Fruit fly (Drosophila melanogaster) whole organism, embryonic: ENCODE results near the gene Charon.
A peak's percentile ranks its signal among the peaks of the same experiment; 100 is the strongest.

ENCODE experiments used
- CG10267 ChIP-seq: fragments of 200-800 bp; sonication (Bioruptor generic); optimal IDR thresholded peaks from 2 replicates; lab custom pipeline; 2018; ENCODE audit warnings: missing biosample characterization, mild to moderate bottlenecking, missing genetic modification characterization, moderate library complexity
- CG11247 ChIP-seq: fragments of 200-800 bp; sonication (Bioruptor generic); IDR thresholded peaks from 2 replicates; pipeline ENCODE4 v1.3.6; 2022; ENCODE audit warnings: missing biosample characterization, missing genetic modification characterization
- CG13296 ChIP-seq: fragments of 200-800 bp; sonication (Bioruptor generic); optimal IDR thresholded peaks from 3 replicates; lab custom pipeline; 2018; ENCODE audit warnings: missing biosample characterization, mild to moderate bottlenecking, missing genetic modification characterization
- CG1603 ChIP-seq: fragments of 200-800 bp; sonication (Bioruptor generic); optimal IDR thresholded peaks from 2 replicates; lab custom pipeline; 2019; ENCODE audit warnings: missing biosample characterization, mild to moderate bottlenecking, missing genetic modification characterization, moderate library complexity
- CG17359 ChIP-seq: fragments of 200-800 bp; sonication (Bioruptor generic); optimal IDR thresholded peaks from 3 replicates; lab custom pipeline; 2018; ENCODE audit warnings: missing biosample characterization, mild to moderate bottlenecking, missing genetic modification characterization, moderate library complexity
- CG18476 ChIP-seq: fragments of 200-800 bp; sonication (Bioruptor generic); optimal IDR thresholded peaks from 2 replicates; lab custom pipeline; 2016; ENCODE audit warnings: missing biosample characterization, mild to moderate bottlenecking, missing genetic modification characterization
- CG2120 ChIP-seq: fragments of 200-800 bp; sonication (Bioruptor generic); optimal IDR thresholded peaks from 3 replicates; lab custom pipeline; 2016; ENCODE audit warnings: missing biosample characterization, missing genetic modification characterization
- CG3281 ChIP-seq: fragments of 200-800 bp; sonication (Bioruptor generic); optimal IDR thresholded peaks from 3 replicates; lab custom pipeline; 2017; ENCODE audit warnings: missing biosample characterization, mild to moderate bottlenecking, missing genetic modification characterization
- CG34376 ChIP-seq: fragments of 200-800 bp; sonication (Bioruptor generic); optimal IDR thresholded peaks from 2 replicates; lab custom pipeline; 2018; ENCODE audit warnings: missing biosample characterization, mild to moderate bottlenecking, missing genetic modification characterization
- CG5245 ChIP-seq: fragments of 200-800 bp; sonication (Bioruptor generic); optimal IDR thresholded peaks from 3 replicates; lab custom pipeline; 2016; ENCODE audit warnings: missing biosample characterization, missing genetic modification characterization
- CG6254 ChIP-seq: fragments of 200-800 bp; sonication (Bioruptor generic); optimal IDR thresholded peaks from 3 replicates; lab custom pipeline; 2017; ENCODE audit warnings: mild to moderate bottlenecking, missing biosample characterization, missing genetic modification reagents, missing genetic modification characterization
- CG6683 ChIP-seq: fragments of 200-800 bp; sonication (Bioruptor generic); optimal IDR thresholded peaks from 2 replicates; lab custom pipeline; 2017; ENCODE audit warnings: missing biosample characterization, mild to moderate bottlenecking, missing genetic modification characterization, missing genetic modification reagents
- CG6689 ChIP-seq: fragments of 200-800 bp; sonication (Bioruptor generic); IDR thresholded peaks from 2 replicates; pipeline ENCODE4 v1.3.6; 2022; ENCODE audit warnings: missing biosample characterization, missing genetic modification characterization
- CG7372 ChIP-seq: fragments of 200-800 bp; sonication (Bioruptor generic); IDR thresholded peaks from 2 replicates; pipeline ENCODE4 v1.3.6; 2022; ENCODE audit warnings: missing biosample characterization, missing genetic modification characterization
- CG7928 ChIP-seq: fragments of 200-800 bp; sonication (Bioruptor generic); optimal IDR thresholded peaks from 2 replicates; lab custom pipeline; 2017; ENCODE audit warnings: missing biosample characterization, mild to moderate bottlenecking, missing genetic modification characterization
- CG8089 ChIP-seq: fragments of 200-800 bp; sonication (Bioruptor generic); optimal IDR thresholded peaks from 3 replicates; lab custom pipeline; 2016; ENCODE audit warnings: missing biosample characterization, missing genetic modification characterization
- CG8281 ChIP-seq: fragments of 200-800 bp; sonication (Bioruptor generic); optimal IDR thresholded peaks from 2 replicates; lab custom pipeline; 2018; ENCODE audit warnings: missing biosample characterization, mild to moderate bottlenecking, missing genetic modification characterization, moderate library complexity
- Dfd ChIP-seq, 2 experiments: fragments of >200 bp; optimal IDR thresholded peaks; 2 replicates each; lab custom pipeline; 2017; ENCODE audit warnings: missing biosample characterization in 2 of 2, missing genetic modification characterization in 2 of 2
- Doc2 ChIP-seq: fragments of 200-800 bp; sonication (Bioruptor generic); IDR thresholded peaks from 2 replicates; pipeline ENCODE4 v1.3.6; 2022; ENCODE audit warnings: missing biosample characterization, missing genetic modification characterization
- Drgx ChIP-seq: fragments of 200-800 bp; sonication (Bioruptor generic); IDR thresholded peaks from 2 replicates; pipeline ENCODE4 v1.3.6; 2022; ENCODE audit warnings: missing biosample characterization, missing genetic modification characterization
- Ets65A ChIP-seq: fragments of 200-800 bp; sonication (Bioruptor generic); peaks from one replicate; lab custom pipeline; 2016; ENCODE audit warnings: missing biosample characterization, missing genetic modification characterization
- Gsc ChIP-seq: fragments of 200-800 bp; sonication (Bioruptor generic); IDR thresholded peaks from 2 replicates; pipeline ENCODE4 v1.3.6; 2022; ENCODE audit warnings: missing biosample characterization, missing genetic modification characterization
- HHEX ChIP-seq: fragments of 200-800 bp; sonication (Bioruptor generic); optimal IDR thresholded peaks from 3 replicates; lab custom pipeline; 2017; ENCODE audit warnings: missing biosample characterization, mild to moderate bottlenecking, missing genetic modification characterization, missing genetic modification reagents
- Hsf ChIP-seq: fragments of 200-800 bp; sonication (Bioruptor generic); optimal IDR thresholded peaks from 3 replicates; lab custom pipeline; 2016; ENCODE audit warnings: missing biosample characterization, missing genetic modification characterization
- Lhr ChIP-seq: fragments of 200-800 bp; sonication (Bioruptor generic); optimal IDR thresholded peaks from 3 replicates; lab custom pipeline; 2017; ENCODE audit warnings: mild to moderate bottlenecking, missing biosample characterization, missing genetic modification reagents, missing genetic modification characterization
- MTF-1 ChIP-seq: fragments of 200-800 bp; sonication (Bioruptor generic); optimal IDR thresholded peaks from 2 replicates; lab custom pipeline; 2018; ENCODE audit warnings: missing biosample characterization, mild to moderate bottlenecking, missing genetic modification characterization, borderline replicate concordance
- Nf-YB ChIP-seq: fragments of 200-800 bp; sonication (Bioruptor generic); optimal IDR thresholded peaks from 3 replicates; lab custom pipeline; 2019; ENCODE audit warnings: missing biosample characterization, mild to moderate bottlenecking, missing genetic modification characterization, moderate library complexity
- Oli ChIP-seq: fragments of 200-800 bp; sonication (Bioruptor generic); optimal IDR thresholded peaks from 2 replicates; lab custom pipeline; 2018; ENCODE audit warnings: missing biosample characterization, mild to moderate bottlenecking, missing genetic modification characterization, moderate library complexity
- Optix ChIP-seq: fragments of 200-800 bp; sonication (Bioruptor generic); IDR thresholded peaks from 3 replicates; pipeline ENCODE4 v1.3.6; 2022; ENCODE audit warnings: missing biosample characterization, missing genetic modification characterization
- Scr ChIP-seq: fragments of 200-800 bp; sonication (Bioruptor generic); IDR thresholded peaks from 2 replicates; pipeline ENCODE4 v1.3.6; 2022; ENCODE audit warnings: missing biosample characterization, missing genetic modification characterization; ENCODE audit not compliant: partially characterized antibody
- Sox102F ChIP-seq: fragments of 200-800 bp; sonication (Bioruptor generic); optimal IDR thresholded peaks from 2 replicates; lab custom pipeline; 2018; ENCODE audit warnings: missing biosample characterization, mild to moderate bottlenecking, missing genetic modification characterization, moderate library complexity
- Trl ChIP-seq, 3 experiments: fragments of >200 bp in 2 of 3; fragments of 200-800 bp in 1 of 3; sonication (Bioruptor generic) in 1 of 3; optimal IDR thresholded peaks; 2 replicates in 1 of 3; 3 replicates in 2 of 3; lab custom pipeline; 2016 to 2017; ENCODE audit warnings: missing biosample characterization in 1 of 3, missing genetic modification characterization in 1 of 3
- Vsx1 ChIP-seq: fragments of 200-800 bp; sonication (Bioruptor generic); optimal IDR thresholded peaks from 2 replicates; lab custom pipeline; 2017; ENCODE audit warnings: missing biosample characterization, mild to moderate bottlenecking, missing genetic modification characterization, missing genetic modification reagents
- ash1 ChIP-seq: fragments of 200-800 bp; sonication (Bioruptor generic); optimal IDR thresholded peaks from 2 replicates; lab custom pipeline; 2018; ENCODE audit warnings: missing biosample characterization, mild to moderate bottlenecking, missing genetic modification characterization
- az2 ChIP-seq: fragments of 200-800 bp; sonication (Bioruptor generic); optimal IDR thresholded peaks from 3 replicates; lab custom pipeline; 2016; ENCODE audit warnings: missing biosample characterization, missing genetic modification characterization
- btn ChIP-seq: fragments of 200-800 bp; sonication (Bioruptor generic); optimal IDR thresholded peaks from 2 replicates; lab custom pipeline; 2016; ENCODE audit warnings: missing biosample characterization, missing genetic modification characterization
- chm ChIP-seq: fragments of 200-800 bp; sonication (Bioruptor generic); IDR thresholded peaks from 2 replicates; pipeline ENCODE4 v1.3.6; 2022; ENCODE audit warnings: missing biosample characterization, missing genetic modification characterization
- ewg ChIP-seq: fragments of 200-800 bp; sonication (Bioruptor generic); optimal IDR thresholded peaks from 3 replicates; lab custom pipeline; 2017; ENCODE audit warnings: mild to moderate bottlenecking, missing biosample characterization, missing genetic modification reagents, missing genetic modification characterization
- hth ChIP-seq: fragments of >200 bp; optimal IDR thresholded peaks from 2 replicates; lab custom pipeline; 2017; ENCODE audit warnings: inconsistent platforms
- nau ChIP-seq: fragments of 200-800 bp; sonication (Bioruptor generic); optimal IDR thresholded peaks from 3 replicates; lab custom pipeline; 2017; ENCODE audit warnings: missing biosample characterization, mild to moderate bottlenecking, missing genetic modification characterization, missing genetic modification reagents
- nom ChIP-seq: fragments of 200-800 bp; sonication (Bioruptor generic); optimal IDR thresholded peaks from 2 replicates; lab custom pipeline; 2017; ENCODE audit warnings: missing biosample characterization, missing genetic modification characterization, mild to moderate bottlenecking, moderate library complexity, missing genetic modification reagents
- p53 ChIP-seq: fragments of 200-800 bp; sonication (Bioruptor generic); optimal IDR thresholded peaks from 2 replicates; lab custom pipeline; 2016; ENCODE audit warnings: missing biosample characterization, missing genetic modification characterization
- phol ChIP-seq: fragments of 200-800 bp; sonication (Bioruptor generic); optimal IDR thresholded peaks from 3 replicates; lab custom pipeline; 2018; ENCODE audit warnings: missing biosample characterization, mild to moderate bottlenecking, missing genetic modification characterization, moderate library complexity
- salm ChIP-seq: fragments of 200-800 bp; sonication (Bioruptor generic); optimal IDR thresholded peaks from 2 replicates; lab custom pipeline; 2018; ENCODE audit warnings: missing biosample characterization, mild to moderate bottlenecking, missing genetic modification characterization
- scrt ChIP-seq: fragments of 200-800 bp; sonication (Bioruptor generic); optimal IDR thresholded peaks from 2 replicates; lab custom pipeline; 2018; ENCODE audit warnings: missing biosample characterization, mild to moderate bottlenecking, missing genetic modification characterization, moderate library complexity
- tna ChIP-seq: fragments of 200-800 bp; sonication (Bioruptor generic); IDR thresholded peaks from 2 replicates; pipeline ENCODE4 v1.3.6; 2022; ENCODE audit warnings: missing biosample characterization, missing genetic modification characterization; ENCODE audit not compliant: partially characterized antibody
- twi ChIP-seq: fragments of 200-800 bp; optimal IDR thresholded peaks from 2 replicates; lab custom pipeline; 2019; ENCODE audit warnings: missing biosample characterization, mild to moderate bottlenecking, missing genetic modification characterization, moderate library complexity
- wek ChIP-seq: fragments of 200-800 bp; sonication (Bioruptor generic); optimal IDR thresholded peaks from 3 replicates; lab custom pipeline; 2018; ENCODE audit warnings: missing biosample characterization, mild to moderate bottlenecking, missing genetic modification characterization, moderate library complexity
- zen ChIP-seq: fragments of 200-800 bp; sonication (Bioruptor generic); optimal IDR thresholded peaks from 3 replicates; lab custom pipeline; 2018; ENCODE audit warnings: missing biosample characterization, mild to moderate bottlenecking, missing genetic modification characterization, moderate library complexity

The Charon gene

DNA sequence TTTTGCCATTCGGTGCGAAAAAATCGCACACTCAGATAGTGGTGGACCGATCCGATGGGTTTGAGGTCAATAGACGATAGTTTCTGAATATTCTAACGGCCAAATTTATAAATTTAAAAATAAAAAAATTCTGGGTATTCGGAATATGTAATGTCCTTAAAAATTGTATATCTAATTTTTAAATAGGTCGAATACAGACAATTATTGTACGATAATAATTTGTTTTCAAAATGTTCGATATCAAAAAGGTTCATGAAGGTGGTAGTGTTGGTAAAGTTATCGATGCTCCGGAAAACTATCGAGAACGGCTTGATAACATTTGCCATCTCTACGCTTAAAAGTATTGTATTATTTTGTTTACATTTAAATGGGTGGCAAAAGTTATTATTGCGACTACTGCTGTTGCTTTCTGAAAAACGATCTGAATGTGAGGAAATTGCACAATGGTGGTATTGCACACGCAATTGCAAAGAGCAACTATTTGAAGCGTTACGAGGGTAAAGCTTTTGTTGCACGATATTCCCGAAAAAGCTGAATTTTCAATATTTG lies 2.7 kb downstream of the Charon start, which contains the start of the genes CG31922 and Plap (continued):
- TF ChIP-seq hth = no peak
- TF ChIP-seq tna (GFP tag; lab: Robert Waterston, UW) = peak; percentile 38; the same call in 1 of the 2 replicates
- TF ChIP-seq Vsx1 (GFP tag; lab: Kevin White, UChicago) = no peak
- no peak for TF ChIP-seq CG11247 (GFP tag; lab: Robert Waterston, UW)
- TF ChIP-seq scrt = no peak
- no peak for TF ChIP-seq CG6683 (GFP tag; lab: Kevin White, UChicago)
- TF ChIP-seq Lhr (GFP tag; lab: Kevin White, UChicago) = peak; percentile 59
- no peak for TF ChIP-seq ewg (GFP tag; lab: Kevin White, UChicago)
- TF ChIP-seq Oli (tag; lab: Kevin White, UChicago) = peak; percentile 51
- no peak for TF ChIP-seq chm (GFP tag; lab: Robert Waterston, UW)
- peak; percentile 74 for TF ChIP-seq Hsf (GFP tag; lab: Kevin White, UChicago)
- TF ChIP-seq Optix = no peak
- TF ChIP-seq ash1 (GFP tag; lab: Kevin White, UChicago) = no peak
- no peak for TF ChIP-seq btn (GFP tag; lab: Kevin White, UChicago)
- TF ChIP-seq Doc2 (GFP tag; lab: Robert Waterston, UW) = no peak
- peak; percentile 39 for TF ChIP-seq CG7928
- TF ChIP-seq zen = peak; percentile 37
- TF ChIP-seq p53 = no peak
- peak; percentile 77 for TF ChIP-seq CG34376 (GFP tag; lab: Kevin White, UChicago)
- no peak for TF ChIP-seq Gsc
- TF ChIP-seq CG10267 (tag; lab: Kevin White, UChicago) = peak; percentile 98
- peak; percentile 40 for TF ChIP-seq CG17359 (tag; lab: Kevin White, UChicago)
- TF ChIP-seq HHEX (GFP tag; lab: Kevin White, UChicago) = peak; percentile 3
- TF ChIP-seq nau (GFP tag; lab: Kevin White, UChicago) = no peak
- TF ChIP-seq CG2120 (GFP tag; lab: Kevin White, UChicago) = peak; percentile 87
- TF ChIP-seq CG13296 = peak; percentile 49
- peak; percentile 54; the same call in 1 of the 2 replicates for TF ChIP-seq CG7372 (GFP tag; lab: Robert Waterston, UW)
- no peak for TF ChIP-seq CG1603
- no peak for TF ChIP-seq Dfd (GFP tag; optimal IDR thresholded peaks at IDR 0.05; lab: Kevin White, UChicago)
- TF ChIP-seq phol = peak; percentile 79
- TF ChIP-seq Sox102F (GFP tag; lab: Kevin White, UChicago) = no peak
- no peak for TF ChIP-seq wek
- peak; percentile 96 for TF ChIP-seq Scr (GFP tag; lab: Robert Waterston, UW)
- no peak for TF ChIP-seq nom (GFP tag; lab: Kevin White, UChicago)
- peak; percentile 39 for TF ChIP-seq CG5245 (GFP tag; lab: Kevin White, UChicago)
- TF ChIP-seq salm (tag; lab: Kevin White, UChicago) = no peak
- TF ChIP-seq twi (tag; lab: Kevin White, UChicago) = peak; percentile 58
- no peak for TF ChIP-seq Trl (optimal IDR thresholded peaks at IDR 0.05; lab: Kevin White, UChicago)
- peak; percentile 45 for TF ChIP-seq Trl (GFP tag; optimal IDR thresholded peaks at IDR 0.05; lab: Kevin White, UChicago)
- peak; percentile 36 for TF ChIP-seq CG8281 (tag; lab: Kevin White, UChicago)
- no peak for TF ChIP-seq CG6254 (GFP tag; lab: Kevin White, UChicago)
- TF ChIP-seq az2 (GFP tag; lab: Kevin White, UChicago) = peak; percentile 65
- peak; percentile 95 for TF ChIP-seq Ets65A (GFP tag; lab: Kevin White, UChicago)
- TF ChIP-seq MTF-1 = no peak
- TF ChIP-seq CG18476 (GFP tag; lab: Kevin White, UChicago) = peak; percentile 69
- TF ChIP-seq CG6689 = 0 out of 2 replicates have a peak, but pooled peaks have one; percentile 37
- TF ChIP-seq Nf-YB = peak; percentile 29
- TF ChIP-seq CG8089 (GFP tag; lab: Kevin White, UChicago) = no peak
- TF ChIP-seq Drgx (GFP tag; lab: Robert Waterston, UW) = no peak
- peak; percentile 63 for TF ChIP-seq CG3281
